Worm (Caenorhabditis elegans) whole organism, late embryonic: ENCODE measurements around the gene F01D5.2.

Experiments used
- ama-1 ChIP-seq: fragments of 150-350 bp; optimal IDR thresholded peaks from 2 replicates; lab custom pipeline; 2014
- eyg-1 ChIP-seq: sonication (generic microtip); optimal IDR thresholded peaks from 2 replicates; lab custom pipeline; 2016; ENCODE audit warnings: missing genotype, missing genetic modification characterization, missing compliant biosample characterization
- hlh-15 ChIP-seq: sonication (generic microtip); optimal IDR thresholded peaks from 2 replicates; lab custom pipeline; 2016; ENCODE audit warnings: missing genetic modification characterization, missing compliant biosample characterization
- nhr-11 ChIP-seq: fragments of 150-350 bp; optimal IDR thresholded peaks from 2 replicates; lab custom pipeline; 2014; ENCODE audit warnings: missing biosample characterization, missing genetic modification characterization
- pha-4 ChIP-seq: fragments of 150-350 bp; optimal IDR thresholded peaks from 2 replicates; lab custom pipeline; 2018; ENCODE audit warnings: missing biosample characterization, missing genetic modification reagents, missing genetic modification characterization

ce11 chrII:14034559-14034958 is 35.7 kb upstream of the F01D5.2 start:
- TF ChIP-seq ama-1 (lab: Kevin White, UChicago) (no peak), eyg-1 (no peak), nhr-11 (tag; lab: Kevin White, UChicago) (no peak), hlh-15 (tag; lab: Kevin White, UChicago) (no peak), pha-4 (tag; lab: Kevin White, UChicago) (no peak)
